Fruit fly (Drosophila melanogaster) whole organism, embryonic: Measurements from ENCODE around the gene Sbf.

Source experiments
- Atf6 ChIP-seq: fragments of 200-800 bp; sonication (Bioruptor generic); IDR thresholded peaks from 2 replicates; pipeline ENCODE4 v1.3.6; 2022; ENCODE audit warnings: missing biosample characterization, missing genetic modification characterization
- Bgb ChIP-seq: fragments of 200-800 bp; sonication (Bioruptor generic); IDR thresholded peaks from 2 replicates; pipeline ENCODE4 v1.3.6; 2022; ENCODE audit warnings: missing biosample characterization, missing genetic modification characterization; ENCODE audit not compliant: partially characterized antibody
- Bteb2 ChIP-seq: fragments of 200-800 bp; sonication (Bioruptor generic); optimal IDR thresholded peaks from 2 replicates; lab custom pipeline; 2016; ENCODE audit warnings: missing biosample characterization, missing genetic modification characterization
- CG10209 ChIP-seq: fragments of 200-800 bp; sonication (Bioruptor generic); optimal IDR thresholded peaks from 3 replicates; lab custom pipeline; 2017; ENCODE audit warnings: missing biosample characterization, mild to moderate bottlenecking, missing genetic modification characterization, missing genetic modification reagents
- CG10979 ChIP-seq: fragments of 200-800 bp; sonication (Bioruptor generic); optimal IDR thresholded peaks from 2 replicates; lab custom pipeline; 2018; ENCODE audit warnings: missing biosample characterization, mild to moderate bottlenecking, missing genetic modification characterization, moderate library complexity
- CG12299 ChIP-seq: fragments of 200-800 bp; sonication (Bioruptor generic); optimal IDR thresholded peaks from 2 replicates; lab custom pipeline; 2018; ENCODE audit warnings: missing biosample characterization, mild to moderate bottlenecking, missing genetic modification characterization
- CG1233 ChIP-seq: fragments of 200-800 bp; sonication (Bioruptor generic); optimal IDR thresholded peaks from 4 replicates; lab custom pipeline; 2018; ENCODE audit warnings: missing biosample characterization, mild to moderate bottlenecking, missing genetic modification characterization
- CG14441 ChIP-seq: fragments of 200-800 bp; sonication (Bioruptor generic); IDR thresholded peaks from 2 replicates; pipeline ENCODE4 v1.3.6; 2022; ENCODE audit warnings: missing biosample characterization, missing genetic modification characterization
- CG15479 ChIP-seq: fragments of 200-800 bp; sonication (Bioruptor generic); optimal IDR thresholded peaks from 3 replicates; lab custom pipeline; 2019; ENCODE audit warnings: missing biosample characterization, mild to moderate bottlenecking, missing genetic modification characterization, moderate library complexity
- CG1602 ChIP-seq: fragments of 200-800 bp; sonication (Bioruptor generic); optimal IDR thresholded peaks from 3 replicates; lab custom pipeline; 2016; ENCODE audit warnings: missing biosample characterization, missing genetic modification characterization
- CG17359 ChIP-seq: fragments of 200-800 bp; sonication (Bioruptor generic); optimal IDR thresholded peaks from 3 replicates; lab custom pipeline; 2018; ENCODE audit warnings: missing biosample characterization, mild to moderate bottlenecking, missing genetic modification characterization, moderate library complexity
- CG18262 ChIP-seq: fragments of 200-800 bp; optimal IDR thresholded peaks from 3 replicates; lab custom pipeline; 2019; ENCODE audit warnings: missing biosample characterization, mild to moderate bottlenecking, missing genetic modification characterization, moderate library complexity
- CG1832 ChIP-seq: fragments of 200-800 bp; sonication (Bioruptor generic); optimal IDR thresholded peaks from 2 replicates; lab custom pipeline; 2017; ENCODE audit warnings: missing biosample characterization, mild to moderate bottlenecking, missing genetic modification characterization, inconsistent platforms
- CG18599 ChIP-seq: fragments of 200-800 bp; sonication (Bioruptor generic); optimal IDR thresholded peaks from 3 replicates; lab custom pipeline; 2017; ENCODE audit warnings: missing biosample characterization, missing genetic modification characterization, mild to moderate bottlenecking, moderate library complexity, missing genetic modification reagents
- CG2129 ChIP-seq: fragments of 200-800 bp; sonication (Bioruptor generic); IDR thresholded peaks from 2 replicates; pipeline ENCODE4 v1.3.6; 2022; ENCODE audit warnings: missing biosample characterization, missing genetic modification characterization; ENCODE audit not compliant: partially characterized antibody
- CG30403 ChIP-seq: fragments of 200-800 bp; sonication (Bioruptor generic); optimal IDR thresholded peaks from 3 replicates; lab custom pipeline; 2016; ENCODE audit warnings: missing biosample characterization, missing genetic modification characterization
- CG31388 ChIP-seq: fragments of 200-800 bp; sonication (Bioruptor generic); optimal IDR thresholded peaks from 2 replicates; lab custom pipeline; 2016; ENCODE audit warnings: missing biosample characterization, missing genetic modification characterization
- CG32532 ChIP-seq: fragments of 200-800 bp; sonication (Bioruptor generic); IDR thresholded peaks from 2 replicates; pipeline ENCODE4 v1.3.6; 2022; ENCODE audit warnings: missing biosample characterization, missing genetic modification characterization
- CG3407 ChIP-seq: fragments of 200-800 bp; sonication (Bioruptor generic); optimal IDR thresholded peaks from 2 replicates; lab custom pipeline; 2018; ENCODE audit warnings: missing biosample characterization, mild to moderate bottlenecking, missing genetic modification characterization
- CG34376 ChIP-seq: fragments of 200-800 bp; sonication (Bioruptor generic); optimal IDR thresholded peaks from 2 replicates; lab custom pipeline; 2018; ENCODE audit warnings: missing biosample characterization, mild to moderate bottlenecking, missing genetic modification characterization
- CG4360 ChIP-seq: fragments of 200-800 bp; sonication (Bioruptor generic); IDR thresholded peaks from 2 replicates; pipeline ENCODE4 v1.3.6; 2022; ENCODE audit warnings: missing biosample characterization, missing genetic modification characterization
- CG7271 ChIP-seq: fragments of 200-800 bp; sonication (Bioruptor generic); optimal IDR thresholded peaks from 2 replicates; lab custom pipeline; 2018; ENCODE audit warnings: missing biosample characterization, mild to moderate bottlenecking, missing genetic modification characterization, moderate library complexity
- CG7786 ChIP-seq: fragments of 200-800 bp; sonication (Bioruptor generic); optimal IDR thresholded peaks from 2 replicates; lab custom pipeline; 2016; ENCODE audit warnings: missing biosample characterization, missing genetic modification characterization
- CG8089 ChIP-seq: fragments of 200-800 bp; sonication (Bioruptor generic); optimal IDR thresholded peaks from 3 replicates; lab custom pipeline; 2016; ENCODE audit warnings: missing biosample characterization, missing genetic modification characterization
- CG9437 ChIP-seq: fragments of 200-800 bp; sonication (Bioruptor generic); optimal IDR thresholded peaks from 2 replicates; lab custom pipeline; 2018; ENCODE audit warnings: missing biosample characterization, mild to moderate bottlenecking, missing genetic modification characterization
- CoRest ChIP-seq: fragments of 200-800 bp; sonication (Bioruptor generic); optimal IDR thresholded peaks from 3 replicates; lab custom pipeline; 2018; ENCODE audit warnings: missing biosample characterization, mild to moderate bottlenecking, missing genetic modification characterization, moderate library complexity
- Dip2 ChIP-seq: fragments of 200-800 bp; sonication (Bioruptor generic); IDR thresholded peaks from 2 replicates; pipeline ENCODE4 v1.3.6; 2022; ENCODE audit warnings: missing biosample characterization, missing genetic modification characterization
- Dip3 ChIP-seq: fragments of 200-800 bp; sonication (Bioruptor generic); optimal IDR thresholded peaks from 3 replicates; lab custom pipeline; 2016; ENCODE audit warnings: missing biosample characterization, missing genetic modification characterization
- Fer1 ChIP-seq: fragments of 200-800 bp; sonication (Bioruptor generic); optimal IDR thresholded peaks from 2 replicates; lab custom pipeline; 2017; ENCODE audit warnings: missing biosample characterization, mild to moderate bottlenecking, missing genetic modification characterization
- H15 ChIP-seq: fragments of 200-800 bp; sonication (Bioruptor generic); IDR thresholded peaks from 3 replicates; pipeline ENCODE4 v1.3.6; 2022; ENCODE audit warnings: missing biosample characterization, missing genetic modification characterization
- Jarid2 ChIP-seq: fragments of 200-800 bp; sonication (Bioruptor generic); optimal IDR thresholded peaks from 3 replicates; lab custom pipeline; 2017; ENCODE audit warnings: mild to moderate bottlenecking, missing biosample characterization, missing genetic modification reagents, missing genetic modification characterization
- Nf-YA ChIP-seq: fragments of 200-800 bp; sonication (Bioruptor generic); IDR thresholded peaks from 2 replicates; pipeline ENCODE4 v1.3.6; 2022; ENCODE audit warnings: missing biosample characterization, missing genetic modification characterization
- Ptx1 ChIP-seq: fragments of 200-800 bp; sonication (Bioruptor generic); IDR thresholded peaks from 2 replicates; pipeline ENCODE4 v1.3.6; 2022; ENCODE audit warnings: missing biosample characterization, missing genetic modification characterization
- Tbp ChIP-seq: fragments of >200 bp; optimal IDR thresholded peaks from 2 replicates; lab custom pipeline; 2018; ENCODE audit warnings: missing biosample characterization, missing genetic modification characterization
- ab ChIP-seq: fragments of 200-800 bp; sonication (Bioruptor generic); optimal IDR thresholded peaks from 2 replicates; lab custom pipeline; 2016; ENCODE audit warnings: missing biosample characterization, missing genetic modification characterization
- da ChIP-seq: fragments of 200-800 bp; sonication (Bioruptor generic); optimal IDR thresholded peaks from 2 replicates; lab custom pipeline; 2016; ENCODE audit warnings: missing biosample characterization, missing genetic modification characterization
- dmrt99B ChIP-seq: fragments of 200-800 bp; sonication (Bioruptor generic); optimal IDR thresholded peaks from 2 replicates; lab custom pipeline; 2018; ENCODE audit warnings: missing biosample characterization, mild to moderate bottlenecking, missing genetic modification characterization, moderate library complexity
- ems ChIP-seq: fragments of 200-800 bp; sonication (Bioruptor generic); optimal IDR thresholded peaks from 3 replicates; lab custom pipeline; 2016; ENCODE audit warnings: missing biosample characterization, missing genetic modification characterization
- eve ChIP-seq, 2 experiments: fragments of >200 bp; optimal IDR thresholded peaks; 2 replicates each; lab custom pipeline; 2017; ENCODE audit warnings: missing biosample characterization in 2 of 2, missing genetic modification characterization in 2 of 2
- fd102C ChIP-seq: fragments of 200-800 bp; sonication (Bioruptor generic); optimal IDR thresholded peaks from 2 replicates; lab custom pipeline; 2018; ENCODE audit warnings: missing biosample characterization, mild to moderate bottlenecking, missing genetic modification characterization, moderate library complexity
- hbn ChIP-seq: fragments of 200-800 bp; sonication (Bioruptor generic); IDR thresholded peaks from 2 replicates; pipeline ENCODE4 v1.3.6; 2022; ENCODE audit warnings: missing biosample characterization, missing genetic modification characterization; ENCODE audit not compliant: partially characterized antibody
- kah ChIP-seq: fragments of 200-800 bp; sonication (Bioruptor generic); optimal IDR thresholded peaks from 2 replicates; lab custom pipeline; 2018; ENCODE audit warnings: missing biosample characterization, mild to moderate bottlenecking, missing genetic modification characterization
- kay ChIP-seq: fragments of 200-800 bp; sonication (Bioruptor generic); optimal IDR thresholded peaks from 2 replicates; lab custom pipeline; 2016; ENCODE audit warnings: missing biosample characterization, missing genetic modification characterization
- kni ChIP-seq: fragments of 200-800 bp; sonication (Bioruptor generic); optimal IDR thresholded peaks from 3 replicates; lab custom pipeline; 2017; ENCODE audit warnings: mild to moderate bottlenecking, missing biosample characterization, missing genetic modification reagents, missing genetic modification characterization
- otp ChIP-seq: fragments of 200-800 bp; sonication (Bioruptor generic); IDR thresholded peaks from 3 replicates; pipeline ENCODE4, ENCODE4 v1.3.6; 2022; ENCODE audit warnings: missing biosample characterization, missing genetic modification characterization
- run ChIP-seq: fragments of 200-800 bp; sonication (Bioruptor generic); optimal IDR thresholded peaks from 3 replicates; lab custom pipeline; 2018; ENCODE audit warnings: missing biosample characterization, mild to moderate bottlenecking, missing genetic modification characterization
- sens-2 ChIP-seq: fragments of 200-800 bp; sonication (Bioruptor generic); IDR thresholded peaks from 2 replicates; pipeline ENCODE4 v1.3.6; 2022; ENCODE audit warnings: missing biosample characterization, missing genetic modification characterization
- stwl ChIP-seq: fragments of 200-800 bp; sonication (Bioruptor generic); optimal IDR thresholded peaks from 3 replicates; lab custom pipeline; 2018; ENCODE audit warnings: missing biosample characterization, mild to moderate bottlenecking, missing genetic modification characterization, moderate library complexity
- tll ChIP-seq, 2 experiments: fragments of 200-800 bp in 1 of 2; fragments of >200 bp in 1 of 2; sonication (Bioruptor generic) in 1 of 2; optimal IDR thresholded peaks; 2 replicates each; lab custom pipeline; 2017 to 2019; ENCODE audit warnings: missing biosample characterization in 2 of 2, missing genetic modification characterization in 2 of 2, mild to moderate bottlenecking in 1 of 2, moderate library complexity in 1 of 2
- toy ChIP-seq: fragments of 200-800 bp; sonication (Bioruptor generic); IDR thresholded peaks from 2 replicates; pipeline ENCODE4 v1.3.6; 2022; ENCODE audit warnings: missing biosample characterization, missing genetic modification characterization

The Sbf gene

DNA sequence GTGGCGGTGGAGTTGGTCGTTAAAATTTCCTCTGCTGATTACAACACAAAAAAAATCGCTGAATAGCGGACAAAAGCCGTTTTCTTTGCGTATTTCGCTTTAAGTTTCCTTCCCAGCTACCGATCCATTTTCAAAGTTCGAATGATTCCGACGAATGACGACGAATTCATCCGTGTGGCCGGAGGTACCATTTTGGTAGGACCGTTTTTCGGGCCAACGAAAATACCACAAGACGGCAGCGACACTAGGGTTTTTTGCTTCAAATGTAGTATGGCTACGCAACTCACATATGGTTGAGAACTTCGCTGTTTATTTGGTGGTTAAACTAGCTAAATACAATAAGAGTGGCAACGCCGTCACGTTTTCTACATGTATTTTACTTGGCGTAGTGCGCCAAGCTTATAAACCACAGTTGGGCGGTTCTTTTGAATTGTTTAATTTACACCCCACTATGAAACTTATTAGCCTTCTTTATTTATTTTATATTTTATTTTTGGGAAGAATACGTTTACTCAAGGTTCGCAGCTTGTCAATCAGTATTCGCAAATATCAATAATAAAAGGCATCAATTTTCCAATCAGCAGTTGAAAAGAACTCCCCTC is 32.4 kb downstream of the Sbf start, which contains the start of gene Lk6 (continued):
- no peak for TF ChIP-seq CG31388 (GFP tag; lab: Kevin White, UChicago)
- TF ChIP-seq CG8089 (GFP tag; lab: Kevin White, UChicago): no peak
- peak; percentile 82 for TF ChIP-seq Fer1
- TF ChIP-seq CG7271: no peak
- no peak for TF ChIP-seq Bgb (GFP tag; lab: Robert Waterston, UW)
- no peak for TF ChIP-seq CG9437 (GFP tag; lab: Kevin White, UChicago)
- TF ChIP-seq eve (GFP tag; optimal IDR thresholded peaks at IDR 0.05; lab: Kevin White, UChicago): no peak
- TF ChIP-seq CG1832 (GFP tag; lab: Kevin White, UChicago): no peak
- peak; percentile 93 for TF ChIP-seq CG34376 (GFP tag; lab: Kevin White, UChicago)
- peak; percentile 14 for TF ChIP-seq fd102C
- TF ChIP-seq sens-2 (GFP tag; lab: Robert Waterston, UW): no peak
- TF ChIP-seq CoRest (tag; lab: Kevin White, UChicago): peak; percentile 62
- TF ChIP-seq CG7786 (GFP tag; lab: Kevin White, UChicago): peak; percentile 44
- TF ChIP-seq ems (GFP tag; lab: Kevin White, UChicago): peak; percentile 29
- no peak for TF ChIP-seq CG3407 (GFP tag; lab: Kevin White, UChicago)
- TF ChIP-seq kni: no peak
- no peak for TF ChIP-seq kah (GFP tag; lab: Kevin White, UChicago)
- peak; percentile 13 for TF ChIP-seq CG10209 (GFP tag; lab: Kevin White, UChicago)
- TF ChIP-seq H15 (GFP tag; lab: Robert Waterston, UW): no peak
- TF ChIP-seq Dip2 (GFP tag; lab: Robert Waterston, UW): no peak
- peak; percentile 25 for TF ChIP-seq CG30403 (GFP tag; lab: Kevin White, UChicago)
- TF ChIP-seq Jarid2 (GFP tag; lab: Kevin White, UChicago): peak; percentile 91
- TF ChIP-seq dmrt99B (tag; lab: Kevin White, UChicago): no peak
- TF ChIP-seq Atf6 (GFP tag; lab: Robert Waterston, UW): no peak
- peak; percentile 2 for TF ChIP-seq CG1233
- peak; percentile 15 for TF ChIP-seq CG10979 (tag; lab: Kevin White, UChicago)
- TF ChIP-seq CG17359 (tag; lab: Kevin White, UChicago): peak; percentile 38
- no peak for TF ChIP-seq hbn
- TF ChIP-seq Nf-YA: no peak
- peak; percentile 10 for TF ChIP-seq kay
- TF ChIP-seq Tbp (GFP tag; lab: Kevin White, UChicago): no peak
- TF ChIP-seq Ptx1 (GFP tag; lab: Robert Waterston, UW): no peak
- TF ChIP-seq da: peak; percentile 5
- peak; percentile 60 for TF ChIP-seq stwl
- no peak for TF ChIP-seq CG1602 (GFP tag; lab: Kevin White, UChicago)
- peak; percentile 17 for TF ChIP-seq CG15479 (GFP tag; lab: Kevin White, UChicago)
- no peak for TF ChIP-seq CG4360
- peak; percentile 82 for TF ChIP-seq run
- peak; percentile 25 for TF ChIP-seq Bteb2
- TF ChIP-seq CG2129: no peak
- TF ChIP-seq CG32532 (GFP tag; lab: Robert Waterston, UW): no peak
- TF ChIP-seq CG18599 (GFP tag; lab: Kevin White, UChicago): peak; percentile 77
- TF ChIP-seq CG12299 (tag; lab: Kevin White, UChicago): peak; percentile 54
- TF ChIP-seq CG14441 (GFP tag; lab: Robert Waterston, UW): no peak
- TF ChIP-seq tll (GFP tag; optimal IDR thresholded peaks at IDR 0.05; lab: Kevin White, UChicago): no peak
- no peak for TF ChIP-seq otp (GFP tag; lab: Robert Waterston, UW)
- no peak for TF ChIP-seq toy (GFP tag; lab: Robert Waterston, UW)
- TF ChIP-seq Dip3 (GFP tag; lab: Kevin White, UChicago): peak; percentile 33
- no peak for TF ChIP-seq ab (GFP tag; lab: Kevin White, UChicago)
- peak; percentile 43 for TF ChIP-seq CG18262
